Worm (Caenorhabditis elegans) whole organism, L3 larva: Measurements from ENCODE around the gene ZK455.5.

Source experiments
- ceh-82 ChIP-seq: fragments of 150-350 bp; optimal IDR thresholded peaks from 2 replicates; lab custom pipeline; 2014; ENCODE audit warnings: missing biosample characterization, missing genetic modification characterization
- elt-1 ChIP-seq: fragments of 150-350 bp; optimal IDR thresholded peaks from 2 replicates; lab custom pipeline; 2014; ENCODE audit warnings: missing biosample characterization, missing genetic modification characterization
- lin-39 ChIP-seq: fragments of 150-350 bp; optimal IDR thresholded peaks from 2 replicates; lab custom pipeline; 2018; ENCODE audit warnings: missing biosample characterization, missing genetic modification reagents, missing genetic modification characterization
- mdl-1 ChIP-seq: fragments of 150-350 bp; optimal IDR thresholded peaks from 2 replicates; lab custom pipeline; 2014; ENCODE audit warnings: missing biosample characterization, missing genetic modification characterization
- nhr-11 ChIP-seq: fragments of 150-350 bp; optimal IDR thresholded peaks from 2 replicates; lab custom pipeline; 2014; ENCODE audit warnings: missing biosample characterization, missing genetic modification characterization
- nhr-25 ChIP-seq: sonication (generic microtip); optimal IDR thresholded peaks from 2 replicates; lab custom pipeline; 2017; ENCODE audit warnings: missing biosample characterization, missing genetic modification characterization
- nhr-28 ChIP-seq: fragments of 150-350 bp; optimal IDR thresholded peaks from 2 replicates; lab custom pipeline; 2014; ENCODE audit warnings: missing biosample characterization, missing genetic modification characterization
- nhr-77 ChIP-seq: fragments of 150-350 bp; optimal IDR thresholded peaks from 2 replicates; lab custom pipeline; 2014; ENCODE audit warnings: missing biosample characterization, missing genetic modification characterization

DNA sequence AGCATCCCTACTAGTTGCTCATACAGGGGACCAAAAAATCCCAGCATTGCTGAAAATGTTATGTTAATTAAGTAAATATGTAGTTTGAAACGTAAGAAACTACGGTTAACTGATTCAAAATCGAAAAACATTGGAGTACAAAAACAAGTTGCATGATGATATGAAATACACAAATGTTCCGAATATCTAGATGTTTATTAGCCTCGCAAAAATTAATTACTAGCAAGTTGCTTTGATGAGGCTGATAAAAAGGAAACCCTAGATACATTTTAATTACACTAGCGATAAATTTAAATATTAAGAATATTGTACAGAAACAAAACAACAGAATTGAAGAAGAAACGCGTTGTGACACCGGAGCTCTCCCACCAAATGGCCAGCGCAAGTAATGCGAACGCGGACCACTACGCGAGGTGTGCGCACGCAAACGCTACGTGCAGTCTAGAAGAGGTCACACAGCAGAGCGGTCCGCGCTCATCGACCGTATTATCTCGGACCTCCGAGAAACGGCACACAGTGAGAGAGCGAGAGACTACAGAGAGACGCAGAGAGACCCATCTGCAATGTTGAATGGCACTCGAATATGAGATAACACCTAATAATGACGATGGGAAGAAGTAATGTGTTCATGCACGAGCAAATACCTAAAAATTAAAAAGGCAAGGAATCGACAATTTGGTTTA lies 29.9 kb downstream of the ZK455.5 start, which contains the start of gene inx-2:
- TF ChIP-seq ceh-82 (tag; lab: Kevin White, UChicago) (no peak), nhr-25 (no peak), mdl-1 (tag; lab: Kevin White, UChicago) (no peak), elt-1 (tag; lab: Kevin White, UChicago) (no peak), nhr-77 (tag; lab: Kevin White, UChicago) (no peak), nhr-11 (no peak), lin-39 (no peak), nhr-28 (tag; lab: Kevin White, UChicago) (no peak)
